Fruit fly (Drosophila melanogaster): ENCODE data around the gene CG32202.

CG32202 gene

DNA sequence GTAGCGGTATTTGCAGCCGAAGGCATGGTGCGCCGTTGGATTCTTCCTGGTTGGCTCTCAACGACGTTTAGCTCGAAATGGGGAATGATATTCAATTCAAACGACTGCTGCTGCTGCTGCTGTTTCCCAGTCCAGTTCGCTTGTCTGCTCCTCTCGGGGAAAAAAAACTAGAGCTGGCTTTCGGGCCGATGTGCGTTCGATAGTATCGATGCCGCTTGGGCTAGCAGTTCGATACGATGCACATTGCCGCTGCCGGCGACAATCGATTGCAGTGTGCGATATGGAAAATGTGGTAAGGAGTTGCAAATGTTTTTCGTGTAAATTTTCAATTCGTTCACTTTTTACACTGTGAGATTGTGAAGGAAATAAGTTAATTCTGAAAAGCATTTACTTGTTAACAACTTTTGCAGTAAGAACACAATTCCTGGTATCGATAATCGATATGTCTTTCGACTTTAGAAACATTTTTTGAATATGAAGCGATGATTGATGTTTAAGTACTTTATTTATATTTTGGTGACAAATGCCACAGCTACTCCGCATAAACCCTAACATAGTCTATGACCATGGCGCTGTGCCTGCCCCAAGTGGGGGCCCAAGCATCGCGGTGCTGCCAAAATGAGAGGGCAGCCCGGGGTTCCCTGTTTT is 8.9 kb upstream of the CG32202 start, which contains the start of gene Capr:
Gene Capr (minus strand): TSS at position 339 of the 648 bp plus-strand sequence.
- TF ChIP-seq CG8478 (optimal IDR thresholded peaks at IDR 0.05) (no peak), CTCF (optimal IDR thresholded peaks at IDR 0.05) (peak; percentile 37 to 46)

DNA sequence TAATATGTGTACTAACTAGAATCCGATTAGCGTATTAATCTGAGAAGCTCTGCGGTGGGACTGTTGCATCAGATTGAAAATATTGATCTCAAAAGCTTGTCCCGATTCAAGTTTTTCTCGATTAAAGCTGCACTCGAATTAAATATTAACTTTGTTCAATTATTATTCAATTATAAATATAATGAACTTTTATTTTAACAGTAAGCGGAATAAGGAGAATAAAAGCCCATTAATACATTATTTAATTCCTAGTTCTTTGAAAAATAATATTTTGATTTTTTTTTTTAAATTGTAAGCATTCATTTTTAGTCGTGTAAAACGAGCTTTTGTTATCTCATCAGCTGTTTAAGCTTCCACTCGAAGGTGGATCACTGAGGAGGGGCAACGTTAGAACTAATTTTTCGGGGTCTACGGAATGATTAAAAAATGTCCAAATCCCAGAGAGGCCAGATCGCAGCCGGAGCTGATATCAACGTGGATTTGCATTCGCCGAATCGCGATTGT is 6.6 kb upstream of the CG32202 start, which contains the start of the genes GNBP2 and GNBP1:
Gene GNBP2 (minus strand): TSS at position 51 of the 504 bp plus-strand sequence.
Gene GNBP1 (plus strand): TSS at position 438 of the 504 bp plus-strand sequence.
- TF ChIP-seq CG8478 (optimal IDR thresholded peaks at IDR 0.05) (no peak), CTCF (optimal IDR thresholded peaks at IDR 0.05) (no peak)

DNA sequence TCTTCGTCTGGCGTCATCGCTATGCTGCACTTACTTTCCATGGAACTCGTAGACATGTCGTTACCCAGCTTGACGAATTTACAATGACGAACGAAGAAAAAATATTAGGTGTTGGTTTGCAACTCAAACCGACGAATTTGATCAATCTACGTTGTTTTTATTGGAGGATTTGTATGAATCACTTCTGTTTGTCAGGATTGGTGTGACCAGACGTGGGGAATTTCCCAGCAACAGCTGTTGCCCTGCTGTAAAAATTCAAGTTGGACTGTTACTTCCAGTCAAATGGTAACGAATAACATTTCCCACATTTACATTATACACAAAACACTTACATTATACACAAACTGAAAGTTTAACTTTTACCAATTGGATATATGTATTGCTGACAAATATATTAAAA is 1.9 kb downstream of the CG32202 start, which contains the start of gene Chmp1:
Gene Chmp1 (minus strand): TSS at position 216 of the 400 bp plus-strand sequence.
- no peak for TF ChIP-seq CG8478 (optimal IDR thresholded peaks at IDR 0.05)
- TF ChIP-seq CTCF (optimal IDR thresholded peaks at IDR 0.05): no peak

DNA sequence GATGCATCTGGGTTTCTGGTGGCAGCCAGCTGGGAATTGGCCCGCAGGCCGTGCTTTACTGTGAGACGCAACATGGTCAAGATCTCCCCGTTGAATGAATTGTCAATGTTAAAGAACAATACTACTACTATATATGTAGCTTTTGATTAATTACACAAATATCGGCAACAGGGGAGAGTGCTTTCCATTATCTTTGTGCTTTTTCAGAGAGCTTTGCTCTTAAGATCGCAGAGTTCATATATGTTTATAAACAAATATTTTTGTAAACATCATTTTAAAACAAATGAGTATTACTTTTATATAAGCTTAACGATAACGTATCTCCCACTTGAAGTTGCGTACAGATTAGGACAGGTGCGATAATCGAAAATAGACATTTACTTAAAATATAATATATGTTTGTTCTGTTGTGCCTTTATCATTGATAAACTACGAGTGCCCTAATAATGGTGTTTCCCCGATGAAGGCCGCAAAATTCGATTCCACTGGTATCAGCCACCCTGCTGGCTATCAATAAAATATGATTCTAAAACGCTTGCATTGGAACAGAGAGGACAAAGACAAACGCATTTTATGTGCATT is 4.3 kb downstream of the CG32202 start, which contains the start of gene Cyp12c1:
Gene Cyp12c1 (minus strand): TSS at position 100 of the 582 bp plus-strand sequence.
- TF ChIP-seq CTCF (optimal IDR thresholded peaks at IDR 0.05): no peak
- no peak for TF ChIP-seq CG8478 (optimal IDR thresholded peaks at IDR 0.05)

DNA sequence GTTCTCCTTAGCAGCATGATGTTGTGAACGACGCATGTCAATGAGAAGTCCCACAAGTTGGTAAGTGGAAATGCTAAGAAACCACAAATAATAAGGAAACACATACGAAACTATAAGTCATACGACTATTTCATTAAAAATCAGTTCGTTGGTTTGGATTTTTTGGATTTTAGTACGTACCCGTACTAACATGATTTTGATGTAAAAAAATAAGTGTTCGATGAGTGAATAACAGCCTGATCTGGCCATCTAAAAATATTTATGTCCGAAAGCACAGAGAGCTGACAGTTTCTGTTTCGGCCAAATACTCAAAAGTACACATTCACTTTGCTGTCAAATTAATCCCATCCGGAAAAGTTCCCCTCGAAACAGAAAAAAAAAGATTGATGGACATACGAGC is 11.9 kb downstream of the CG32202 start, which contains the start of gene CG6893:
Gene CG6893 (plus strand): TSS at position 301 of the 400 bp plus-strand sequence.
- TF ChIP-seq CG8478 (optimal IDR thresholded peaks at IDR 0.05): no peak
- TF ChIP-seq CTCF (optimal IDR thresholded peaks at IDR 0.05): no peak

DNA sequence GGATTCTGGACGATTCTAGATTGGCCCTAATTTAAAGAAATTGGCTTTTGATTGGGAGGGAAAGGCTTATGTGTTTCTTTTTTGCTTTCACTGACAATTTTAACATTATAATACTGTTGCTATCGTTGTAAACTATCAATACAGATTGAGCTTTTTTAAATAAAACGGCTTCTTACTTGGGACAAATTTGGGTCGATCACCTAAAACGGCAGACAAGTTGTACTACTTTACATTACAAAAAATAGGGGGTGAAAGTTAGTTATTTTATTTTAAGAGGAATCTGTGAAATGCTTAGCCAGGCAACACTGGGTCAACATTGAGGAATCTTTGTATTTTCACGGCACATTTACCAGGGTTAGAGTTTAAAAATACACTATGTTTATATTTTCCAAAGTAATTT is 16.3 kb downstream of the CG32202 start, which contains the start of gene Dic4:
Gene Dic4 (minus strand): TSS at position 101 of the 400 bp plus-strand sequence.
- TF ChIP-seq CG8478 (optimal IDR thresholded peaks at IDR 0.05) (no peak), CTCF (optimal IDR thresholded peaks at IDR 0.05) (no peak)

DNA sequence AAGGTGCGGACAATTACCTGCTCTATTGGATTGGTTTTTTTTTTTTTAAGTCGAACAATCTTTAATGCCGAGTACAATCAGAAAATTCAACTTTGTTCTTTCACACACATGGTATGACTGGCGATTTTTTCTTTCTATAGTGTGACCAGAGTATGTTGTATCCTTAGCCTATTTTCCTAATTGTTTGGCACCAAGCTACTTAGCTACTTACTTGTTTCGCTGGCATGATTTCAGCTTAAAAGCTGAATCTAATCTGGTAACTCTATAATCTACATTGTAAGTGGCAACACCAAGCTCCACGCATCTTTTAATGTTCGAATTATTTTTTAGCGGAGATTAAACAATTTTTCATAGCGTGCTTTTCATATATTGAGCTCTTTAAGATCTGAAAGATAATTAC is 41.2 kb downstream of the CG32202 start, which contains the start of gene CG12477:
Gene CG12477 (minus strand): TSS at position 101 of the 400 bp plus-strand sequence.
- TF ChIP-seq CG8478 (optimal IDR thresholded peaks at IDR 0.05) (no peak), CTCF (optimal IDR thresholded peaks at IDR 0.05) (no peak)
